Fruit fly (Drosophila melanogaster) whole organism, embryonic: ENCODE measurements around the gene scaf6.

ENCODE experiments used
- Ada2b ChIP-seq: fragments of 200-800 bp; sonication (Bioruptor generic); IDR thresholded peaks from 2 replicates; pipeline ENCODE4 v1.3.6; 2022; ENCODE audit warnings: missing biosample characterization, missing genetic modification characterization
- Atf3 ChIP-seq: fragments of 200-800 bp; sonication (Bioruptor generic); optimal IDR thresholded peaks from 3 replicates; lab custom pipeline; 2016; ENCODE audit warnings: missing biosample characterization, missing genetic modification characterization
- Atf6 ChIP-seq: fragments of 200-800 bp; sonication (Bioruptor generic); IDR thresholded peaks from 2 replicates; pipeline ENCODE4 v1.3.6; 2022; ENCODE audit warnings: missing biosample characterization, missing genetic modification characterization
- CG11398 ChIP-seq: fragments of 200-800 bp; sonication (Bioruptor generic); optimal IDR thresholded peaks from 2 replicates; lab custom pipeline; 2016; ENCODE audit warnings: missing biosample characterization, missing genetic modification characterization
- CG12236 ChIP-seq: fragments of 200-800 bp; sonication (Bioruptor generic); optimal IDR thresholded peaks from 2 replicates; lab custom pipeline; 2016; ENCODE audit warnings: missing biosample characterization, missing genetic modification characterization
- CG12299 ChIP-seq: fragments of 200-800 bp; sonication (Bioruptor generic); optimal IDR thresholded peaks from 2 replicates; lab custom pipeline; 2018; ENCODE audit warnings: missing biosample characterization, mild to moderate bottlenecking, missing genetic modification characterization
- CG13123 ChIP-seq: fragments of 200-800 bp; sonication (Bioruptor generic); optimal IDR thresholded peaks from 2 replicates; lab custom pipeline; 2016; ENCODE audit warnings: missing biosample characterization, missing genetic modification characterization
- CG14441 ChIP-seq: fragments of 200-800 bp; sonication (Bioruptor generic); IDR thresholded peaks from 2 replicates; pipeline ENCODE4 v1.3.6; 2022; ENCODE audit warnings: missing biosample characterization, missing genetic modification characterization
- CG17912 ChIP-seq: fragments of 200-800 bp; sonication (Bioruptor generic); optimal IDR thresholded peaks from 2 replicates; lab custom pipeline; 2018; ENCODE audit warnings: missing biosample characterization, mild to moderate bottlenecking, missing genetic modification characterization
- CG18011 ChIP-seq: fragments of 200-800 bp; sonication (Bioruptor generic); optimal IDR thresholded peaks from 2 replicates; lab custom pipeline; 2017; ENCODE audit warnings: missing biosample characterization, missing genetic modification characterization, mild to moderate bottlenecking, moderate library complexity, missing genotype
- CG2129 ChIP-seq: fragments of 200-800 bp; sonication (Bioruptor generic); IDR thresholded peaks from 2 replicates; pipeline ENCODE4 v1.3.6; 2022; ENCODE audit warnings: missing biosample characterization, missing genetic modification characterization; ENCODE audit not compliant: partially characterized antibody
- CG3163 ChIP-seq: fragments of 200-800 bp; sonication (Bioruptor generic); optimal IDR thresholded peaks from 3 replicates; lab custom pipeline; 2016; ENCODE audit warnings: missing biosample characterization, missing genetic modification characterization
- CG3407 ChIP-seq: fragments of 200-800 bp; sonication (Bioruptor generic); optimal IDR thresholded peaks from 2 replicates; lab custom pipeline; 2018; ENCODE audit warnings: missing biosample characterization, mild to moderate bottlenecking, missing genetic modification characterization
- CG3847 ChIP-seq: fragments of 200-800 bp; sonication (Bioruptor generic); IDR thresholded peaks from 2 replicates; pipeline ENCODE4 v1.3.6; 2022; ENCODE audit warnings: missing biosample characterization, missing genetic modification characterization
- CG4328 ChIP-seq: fragments of 200-800 bp; sonication (Bioruptor generic); optimal IDR thresholded peaks from 3 replicates; lab custom pipeline; 2017; ENCODE audit warnings: missing biosample characterization, missing genetic modification reagents, missing genetic modification characterization
- CG4617 ChIP-seq: fragments of 200-800 bp; sonication (Bioruptor generic); optimal IDR thresholded peaks from 3 replicates; lab custom pipeline; 2016; ENCODE audit warnings: missing biosample characterization, missing genetic modification characterization, borderline replicate concordance
- CG7928 ChIP-seq: fragments of 200-800 bp; sonication (Bioruptor generic); optimal IDR thresholded peaks from 2 replicates; lab custom pipeline; 2017; ENCODE audit warnings: missing biosample characterization, mild to moderate bottlenecking, missing genetic modification characterization
- CG8359 ChIP-seq: fragments of 200-800 bp; sonication (Bioruptor generic); optimal IDR thresholded peaks from 2 replicates; lab custom pipeline; 2017; ENCODE audit warnings: missing biosample characterization, mild to moderate bottlenecking, missing genetic modification characterization, borderline replicate concordance
- CG9876 ChIP-seq: fragments of 200-800 bp; sonication (Bioruptor generic); optimal IDR thresholded peaks from 2 replicates; lab custom pipeline; 2016; ENCODE audit warnings: missing biosample characterization, missing genetic modification characterization
- Camta ChIP-seq: fragments of 200-800 bp; sonication (Bioruptor generic); optimal IDR thresholded peaks from 2 replicates; lab custom pipeline; 2016; ENCODE audit warnings: missing biosample characterization, missing genetic modification characterization
- Drgx ChIP-seq: fragments of 200-800 bp; sonication (Bioruptor generic); IDR thresholded peaks from 2 replicates; pipeline ENCODE4 v1.3.6; 2022; ENCODE audit warnings: missing biosample characterization, missing genetic modification characterization
- H2.0 ChIP-seq: fragments of 200-800 bp; sonication (Bioruptor generic); IDR thresholded peaks from 2 replicates; pipeline ENCODE4 v1.3.6; 2022; ENCODE audit warnings: missing biosample characterization, missing genetic modification characterization
- Med ChIP-seq: fragments of 200-800 bp; sonication (Bioruptor generic); peaks from one replicate; lab custom pipeline; 2016; ENCODE audit warnings: missing biosample characterization, missing genetic modification characterization, mild to moderate bottlenecking, inconsistent platforms, moderate library complexity
- Oli ChIP-seq: fragments of 200-800 bp; sonication (Bioruptor generic); optimal IDR thresholded peaks from 2 replicates; lab custom pipeline; 2018; ENCODE audit warnings: missing biosample characterization, mild to moderate bottlenecking, missing genetic modification characterization, moderate library complexity
- Side ChIP-seq: fragments of 200-800 bp; sonication (Bioruptor generic); optimal IDR thresholded peaks from 2 replicates; lab custom pipeline; 2016; ENCODE audit warnings: missing biosample characterization, missing genetic modification characterization
- Sox100B ChIP-seq: fragments of 200-800 bp; sonication (Bioruptor generic); optimal IDR thresholded peaks from 3 replicates; lab custom pipeline; 2018; ENCODE audit warnings: missing biosample characterization, mild to moderate bottlenecking, missing genetic modification characterization
- Stat92E ChIP-seq, 3 experiments: fragments of >200 bp in 2 of 3; fragments of 200-800 bp in 1 of 3; sonication (Bioruptor generic) in 1 of 3; optimal IDR thresholded peaks; 2 replicates each; lab custom pipeline; 2017 to 2019; ENCODE audit warnings: missing biosample characterization in 3 of 3, missing genetic modification characterization in 3 of 3, mild to moderate bottlenecking in 1 of 3, moderate library complexity in 1 of 3
- Vsx1 ChIP-seq: fragments of 200-800 bp; sonication (Bioruptor generic); optimal IDR thresholded peaks from 2 replicates; lab custom pipeline; 2017; ENCODE audit warnings: missing biosample characterization, mild to moderate bottlenecking, missing genetic modification characterization, missing genetic modification reagents
- ara ChIP-seq: fragments of 200-800 bp; sonication (Bioruptor generic); IDR thresholded peaks from 2 replicates; pipeline ENCODE4 v1.3.6; 2022; ENCODE audit warnings: missing biosample characterization, missing genetic modification characterization
- ash1 ChIP-seq: fragments of 200-800 bp; sonication (Bioruptor generic); optimal IDR thresholded peaks from 2 replicates; lab custom pipeline; 2018; ENCODE audit warnings: missing biosample characterization, mild to moderate bottlenecking, missing genetic modification characterization
- ato ChIP-seq: fragments of 200-800 bp; sonication (Bioruptor generic); IDR thresholded peaks from 2 replicates; pipeline ENCODE4 v1.3.6; 2022; ENCODE audit warnings: missing biosample characterization, missing genetic modification characterization; ENCODE audit not compliant: partially characterized antibody
- bowl ChIP-seq: fragments of 200-800 bp; sonication (Bioruptor generic); IDR thresholded peaks from 2 replicates; pipeline ENCODE4 v1.3.6; 2022; ENCODE audit warnings: missing biosample characterization, missing genetic modification characterization
- cad ChIP-seq: fragments of >200 bp; optimal IDR thresholded peaks from 2 replicates; lab custom pipeline; 2017; ENCODE audit warnings: missing biosample characterization, missing genetic modification characterization
- cg ChIP-seq: fragments of 200-800 bp; sonication (Bioruptor generic); optimal IDR thresholded peaks from 3 replicates; lab custom pipeline; 2019; ENCODE audit warnings: missing biosample characterization, mild to moderate bottlenecking, missing genetic modification characterization, moderate library complexity
- corto ChIP-seq: fragments of 200-800 bp; sonication (Bioruptor generic); optimal IDR thresholded peaks from 2 replicates; lab custom pipeline; 2016; ENCODE audit warnings: missing biosample characterization, mild to moderate bottlenecking, missing genetic modification characterization, moderate library complexity
- cwo ChIP-seq: fragments of 200-800 bp; sonication (Bioruptor generic); optimal IDR thresholded peaks from 3 replicates; lab custom pipeline; 2017; ENCODE audit warnings: missing biosample characterization, missing genetic modification characterization, mild to moderate bottlenecking, moderate library complexity, missing genetic modification reagents
- disco-r ChIP-seq: fragments of 200-800 bp; sonication (Bioruptor generic); optimal IDR thresholded peaks from 2 replicates; lab custom pipeline; 2016; ENCODE audit warnings: missing biosample characterization, missing genetic modification characterization
- dysf ChIP-seq: fragments of 200-800 bp; sonication (Bioruptor generic); IDR thresholded peaks from 3 replicates; pipeline ENCODE4 v1.3.6; 2022; ENCODE audit warnings: missing biosample characterization, missing genetic modification characterization
- grn ChIP-seq: fragments of 200-800 bp; sonication (Bioruptor generic); optimal IDR thresholded peaks from 3 replicates; lab custom pipeline; 2017; ENCODE audit warnings: missing biosample characterization, missing genetic modification characterization
- h ChIP-seq: fragments of >200 bp; optimal IDR thresholded peaks from 2 replicates; lab custom pipeline; 2017
- ham ChIP-seq: fragments of 200-800 bp; sonication (Bioruptor generic); IDR thresholded peaks from 2 replicates; pipeline ENCODE4 v1.3.6; 2022; ENCODE audit warnings: missing biosample characterization, missing genetic modification characterization
- hkb ChIP-seq, 2 experiments: fragments of 200-800 bp in 1 of 2; fragments of >200 bp in 1 of 2; sonication (Bioruptor generic) in 1 of 2; IDR thresholded peaks in 1 of 2; optimal IDR thresholded peaks in 1 of 2; 2 replicates each; pipeline versions ENCODE4 v1.3.6 to Lab custom; 2017 to 2022; ENCODE audit warnings: missing biosample characterization in 1 of 2, missing genetic modification characterization in 1 of 2
- jing ChIP-seq: fragments of 200-800 bp; sonication (Bioruptor generic); optimal IDR thresholded peaks from 2 replicates; lab custom pipeline; 2018; ENCODE audit warnings: missing biosample characterization, mild to moderate bottlenecking, missing genetic modification characterization
- luna ChIP-seq: fragments of 200-800 bp; sonication (Bioruptor generic); optimal IDR thresholded peaks from 2 replicates; lab custom pipeline; 2016; ENCODE audit warnings: missing biosample characterization, missing genetic modification characterization
- maf-S ChIP-seq: fragments of 200-800 bp; sonication (Bioruptor generic); optimal IDR thresholded peaks from 2 replicates; lab custom pipeline; 2016; ENCODE audit warnings: missing biosample characterization, missing genetic modification characterization
- pan ChIP-seq, 4 experiments: fragments of >200 bp in 3 of 4; fragments of 200-800 bp in 1 of 4; sonication (Bioruptor generic) in 1 of 4; optimal IDR thresholded peaks in 3 of 4; IDR thresholded peaks in 1 of 4; 2 replicates each; pipeline versions ENCODE4 v1.3.6 to Lab custom; 2017 to 2022; ENCODE audit warnings: missing biosample characterization in 2 of 4, missing genetic modification characterization in 2 of 4, mixed read lengths in 1 of 4
- slp2 ChIP-seq: fragments of 200-800 bp; sonication (Bioruptor generic); optimal IDR thresholded peaks from 2 replicates; lab custom pipeline; 2016; ENCODE audit warnings: missing biosample characterization, missing genetic modification characterization
- ssp ChIP-seq: fragments of 200-800 bp; sonication (Bioruptor generic); IDR thresholded peaks from 2 replicates; pipeline ENCODE4 v1.3.6; 2022; ENCODE audit warnings: missing biosample characterization, missing genetic modification characterization
- tin ChIP-seq: fragments of 200-800 bp; sonication (Bioruptor generic); optimal IDR thresholded peaks from 3 replicates; lab custom pipeline; 2016; ENCODE audit warnings: missing biosample characterization, missing genetic modification characterization
- tio ChIP-seq: fragments of 200-800 bp; sonication (Bioruptor generic); optimal IDR thresholded peaks from 2 replicates; lab custom pipeline; 2017; ENCODE audit warnings: missing biosample characterization, missing genetic modification characterization, inconsistent platforms
- zen2 ChIP-seq: fragments of 200-800 bp; sonication (Bioruptor generic); IDR thresholded peaks from 3 replicates; pipeline ENCODE4 v1.3.6; 2022; ENCODE audit warnings: missing biosample characterization, missing genetic modification characterization; ENCODE audit not compliant: partially characterized antibody

scaf6 gene

DNA sequence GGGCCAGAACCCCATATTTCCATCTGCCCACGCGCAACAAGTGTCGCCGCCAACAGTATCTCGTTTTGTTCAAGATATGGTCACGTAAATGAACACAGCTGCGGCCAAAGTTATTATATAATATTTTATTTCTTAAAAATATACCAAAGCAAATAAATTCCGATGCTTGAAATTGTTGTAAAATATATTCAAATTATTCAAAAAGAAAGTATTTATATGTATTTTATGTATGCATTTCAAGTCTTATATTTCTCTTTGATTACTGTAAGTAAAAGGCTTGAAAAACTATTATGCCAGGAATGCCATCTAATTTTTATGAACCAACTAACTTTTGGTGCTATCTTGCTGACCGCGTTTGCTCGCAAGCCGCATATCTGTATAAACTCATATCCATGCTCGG is 53.2 kb downstream of the scaf6 start (continued):
- TF ChIP-seq Sox100B (GFP tag; lab: Kevin White, UChicago): no peak
- TF ChIP-seq CG9876 (GFP tag; lab: Kevin White, UChicago): no peak
- no peak for TF ChIP-seq hkb (optimal IDR thresholded peaks at IDR 0.05; lab: Kevin White, UChicago)
- TF ChIP-seq hkb (GFP tag; IDR thresholded peaks at IDR 0.05; lab: Robert Waterston, UW): peak; percentile 61
- no peak for TF ChIP-seq cwo
- TF ChIP-seq CG18011 (GFP tag; lab: Kevin White, UChicago): no peak
- no peak for TF ChIP-seq bowl (GFP tag; lab: Robert Waterston, UW)
- TF ChIP-seq CG3847 (GFP tag; lab: Robert Waterston, UW): 0 out of 2 replicates have a peak, but pooled peaks have one; percentile 27
- no peak for TF ChIP-seq H2.0 (GFP tag; lab: Robert Waterston, UW)
- TF ChIP-seq pan (optimal IDR thresholded peaks at IDR 0.05; lab: Kevin White, UChicago): no peak
- peak in 1 of 2 experiments; percentile 30 for TF ChIP-seq pan (GFP tag; optimal IDR thresholded peaks at IDR 0.05 in 1 of 2, IDR thresholded peaks at IDR 0.05 in 1 of 2)
- no peak for TF ChIP-seq CG7928 (GFP tag; lab: Kevin White, UChicago)
- TF ChIP-seq Side (GFP tag; lab: Kevin White, UChicago): no peak
- no peak for TF ChIP-seq CG4328 (GFP tag; lab: Kevin White, UChicago)
- no peak for TF ChIP-seq disco-r (GFP tag; lab: Kevin White, UChicago)
- TF ChIP-seq jing (GFP tag; lab: Kevin White, UChicago): no peak
- peak; percentile 11 for TF ChIP-seq grn (GFP tag; lab: Kevin White, UChicago)
- TF ChIP-seq slp2: no peak
- TF ChIP-seq CG14441 (GFP tag; lab: Robert Waterston, UW): no peak
- no peak for TF ChIP-seq CG13123 (GFP tag; lab: Kevin White, UChicago)
- no peak for TF ChIP-seq Camta (GFP tag; lab: Kevin White, UChicago)
- TF ChIP-seq Drgx (GFP tag; lab: Robert Waterston, UW): peak; percentile 77
- no peak for TF ChIP-seq cg
- TF ChIP-seq zen2 (GFP tag; lab: Robert Waterston, UW): no peak
- no peak for TF ChIP-seq h (lab: Kevin White, UChicago)
- no peak for TF ChIP-seq Vsx1 (GFP tag; lab: Kevin White, UChicago)
- no peak for TF ChIP-seq ssp (GFP tag; lab: Robert Waterston, UW)
- TF ChIP-seq CG3163 (GFP tag; lab: Kevin White, UChicago): no peak
- TF ChIP-seq corto (GFP tag; lab: Kevin White, UChicago): no peak
- peak; percentile 62; the same call in 2 of the 3 replicates for TF ChIP-seq dysf (GFP tag; lab: Robert Waterston, UW)
- no peak for TF ChIP-seq tio (GFP tag; lab: Kevin White, UChicago)
- TF ChIP-seq ara (GFP tag; lab: Robert Waterston, UW): no peak
- no peak for TF ChIP-seq tin (GFP tag; lab: Kevin White, UChicago)
- no peak for TF ChIP-seq luna
- TF ChIP-seq CG17912: no peak
- TF ChIP-seq CG8359 (GFP tag; lab: Kevin White, UChicago): no peak
- no peak for TF ChIP-seq Ada2b (GFP tag; lab: Robert Waterston, UW)
- no peak for TF ChIP-seq cad (GFP tag; lab: Kevin White, UChicago)
- TF ChIP-seq maf-S (GFP tag; lab: Kevin White, UChicago): no peak
- TF ChIP-seq CG3407 (GFP tag; lab: Kevin White, UChicago): no peak
- no peak for TF ChIP-seq ash1 (GFP tag; lab: Kevin White, UChicago)
- peak; percentile 43 for TF ChIP-seq Med (GFP tag; lab: Kevin White, UChicago)
- no peak for TF ChIP-seq CG12236 (GFP tag; lab: Kevin White, UChicago)
- TF ChIP-seq Oli (tag; lab: Kevin White, UChicago): peak; percentile 54
- TF ChIP-seq Stat92E (GFP tag; optimal IDR thresholded peaks at IDR 0.05; lab: Kevin White, UChicago): peak in 1 of 3 experiments; percentile 30
- peak; percentile 33; the same call in 1 of the 2 replicates for TF ChIP-seq Atf6 (GFP tag; lab: Robert Waterston, UW)
- no peak for TF ChIP-seq ato
- TF ChIP-seq ham (GFP tag; lab: Robert Waterston, UW): no peak
- TF ChIP-seq Atf3 (GFP tag; lab: Kevin White, UChicago): no peak
- TF ChIP-seq CG2129 (GFP tag; lab: Robert Waterston, UW): no peak
- TF ChIP-seq CG11398 (GFP tag; lab: Kevin White, UChicago): no peak
- TF ChIP-seq CG12299 (tag; lab: Kevin White, UChicago): no peak
- no peak for TF ChIP-seq CG4617 (GFP tag; lab: Kevin White, UChicago)
